Worm (Caenorhabditis elegans): Measurements from ENCODE around the gene ubc-15.

The ubc-15 gene

ce11 chrII:2854794-2855193 lies 58.6 kb downstream of the ubc-15 start:
- TF ChIP-seq hlh-6 (tag; optimal IDR thresholded peaks at IDR 0.05) (peak; percentile 11), ceh-9 (tag; optimal IDR thresholded peaks at IDR 0.05) (no peak), ceh-31 (tag; optimal IDR thresholded peaks at IDR 0.05) (peak; percentile 41)

- TF ChIP-seq hlh-13 (GFP tag; optimal IDR thresholded peaks at IDR 0.05) (no peak), ceh-22 (tag; optimal IDR thresholded peaks at IDR 0.05) (no peak), rnt-1 (tag; optimal IDR thresholded peaks at IDR 0.05) (no peak), elt-4 (tag; optimal IDR thresholded peaks at IDR 0.05) (no peak)
Observed at ce11 chrII:2853767-2854166, 59.6 kb downstream of the ubc-15 start.

- TF ChIP-seq elt-4 (tag; optimal IDR thresholded peaks at IDR 0.05), result no peak
- no peak for TF ChIP-seq ceh-24 (tag; optimal IDR thresholded peaks at IDR 0.05)
- TF ChIP-seq dmd-4 (tag; optimal IDR thresholded peaks at IDR 0.05; ENCODE audit: borderline replicate concordance), result no peak
- TF ChIP-seq ceh-48 (tag; optimal IDR thresholded peaks at IDR 0.05), result no peak
Observed at ce11 chrII:2852493-2852892, 60.9 kb downstream of the ubc-15 start, which contains the start of gene ptc-3. TSS of gene ptc-3 (minus strand) at chrII:2852593.
